Fruit fly (Drosophila melanogaster) whole organism, prepupa: Measurements from ENCODE around the gene G9a.

Experiments used
- Blimp-1 ChIP-seq: fragments of 200-800 bp; sonication (Bioruptor generic); optimal IDR thresholded peaks from 3 replicates; lab custom pipeline; 2017; ENCODE audit warnings: missing biosample characterization, missing genetic modification characterization, mild to moderate bottlenecking, moderate library complexity, missing genetic modification reagents
- CG10631 ChIP-seq: fragments of 200-800 bp; sonication (Bioruptor generic); optimal IDR thresholded peaks from 2 replicates; lab custom pipeline; 2016; ENCODE audit warnings: missing biosample characterization, missing genetic modification characterization
- CG10669 ChIP-seq: fragments of 200-800 bp; sonication (Bioruptor generic); optimal IDR thresholded peaks from 3 replicates; lab custom pipeline; 2018; ENCODE audit warnings: missing biosample characterization, mild to moderate bottlenecking, missing genetic modification characterization, moderate library complexity
- CG11294 ChIP-seq: fragments of 200-800 bp; sonication (Bioruptor generic); IDR thresholded peaks from 2 replicates; pipeline ENCODE4 v1.3.6; 2022; ENCODE audit warnings: missing biosample characterization, missing genetic modification characterization
- CG11762 ChIP-seq: fragments of 200-800 bp; sonication (Bioruptor generic); optimal IDR thresholded peaks from 3 replicates; lab custom pipeline; 2016; ENCODE audit warnings: missing biosample characterization, missing genetic modification characterization; ENCODE audit not compliant: insufficient read depth
- CG11902 ChIP-seq: fragments of 200-800 bp; sonication (Bioruptor generic); optimal IDR thresholded peaks from 3 replicates; lab custom pipeline; 2016; ENCODE audit warnings: missing biosample characterization, missing genetic modification characterization
- CG15336 ChIP-seq: fragments of 200-800 bp; sonication (Bioruptor generic); IDR thresholded peaks from 2 replicates; pipeline ENCODE4 v1.3.6; 2022; ENCODE audit warnings: missing biosample characterization, missing genetic modification characterization
- CG1621 ChIP-seq: fragments of 200-800 bp; sonication (Bioruptor generic); optimal IDR thresholded peaks from 3 replicates; lab custom pipeline; 2018; ENCODE audit warnings: missing biosample characterization, mild to moderate bottlenecking, missing genetic modification characterization
- CG16779 ChIP-seq: fragments of 200-800 bp; sonication (Bioruptor generic); optimal IDR thresholded peaks from 3 replicates; lab custom pipeline; 2017; ENCODE audit warnings: missing biosample characterization, mild to moderate bottlenecking, missing genetic modification characterization
- CG32006 ChIP-seq: fragments of 200-800 bp; sonication (Bioruptor generic); optimal IDR thresholded peaks from 3 replicates; lab custom pipeline; 2017; ENCODE audit warnings: missing biosample characterization, mild to moderate bottlenecking, missing genetic modification characterization
- CG34406 ChIP-seq: fragments of 200-800 bp; sonication (Bioruptor generic); optimal IDR thresholded peaks from 3 replicates; lab custom pipeline; 2016; ENCODE audit warnings: missing biosample characterization, missing genetic modification characterization
- CG3919 ChIP-seq: fragments of 200-800 bp; sonication (Bioruptor generic); optimal IDR thresholded peaks from 3 replicates; lab custom pipeline; 2016; ENCODE audit warnings: missing biosample characterization, missing genetic modification characterization
- CG6163 ChIP-seq: fragments of 200-800 bp; sonication (Bioruptor generic); IDR thresholded peaks from 3 replicates; pipeline ENCODE4 v1.3.6; 2022; ENCODE audit warnings: missing biosample characterization, missing genetic modification characterization
- CG6276 ChIP-seq: fragments of 200-800 bp; sonication (Bioruptor generic); optimal IDR thresholded peaks from 2 replicates; lab custom pipeline; 2017; ENCODE audit warnings: missing biosample characterization, mild to moderate bottlenecking, missing genetic modification characterization
- CG6792 ChIP-seq: fragments of 200-800 bp; sonication (Bioruptor generic); optimal IDR thresholded peaks from 3 replicates; lab custom pipeline; 2016; ENCODE audit warnings: missing biosample characterization, missing genetic modification characterization
- CG6808 ChIP-seq: fragments of 200-800 bp; sonication (Bioruptor generic); optimal IDR thresholded peaks from 3 replicates; lab custom pipeline; 2017; ENCODE audit warnings: missing biosample characterization, missing genetic modification characterization, mild to moderate bottlenecking, moderate library complexity, missing genetic modification reagents
- CG8319 ChIP-seq: fragments of 200-800 bp; sonication (Bioruptor generic); optimal IDR thresholded peaks from 3 replicates; lab custom pipeline; 2016; ENCODE audit warnings: missing biosample characterization, missing genetic modification characterization
- Eip75B ChIP-seq: fragments of 200-800 bp; sonication (Bioruptor generic); optimal IDR thresholded peaks from 3 replicates; lab custom pipeline; 2016; ENCODE audit warnings: missing biosample characterization, missing genetic modification characterization
- Eip78C ChIP-seq: fragments of 200-800 bp; sonication (Bioruptor generic); peaks from one replicate; lab custom pipeline; 2016; ENCODE audit warnings: missing biosample characterization, missing genetic modification characterization
- Eip93F ChIP-seq: fragments of 200-800 bp; sonication (Bioruptor generic); optimal IDR thresholded peaks from 2 replicates; lab custom pipeline; 2016; ENCODE audit warnings: missing biosample characterization, mild to moderate bottlenecking, missing genetic modification characterization
- Ets21C ChIP-seq: fragments of 200-800 bp; sonication (Bioruptor generic); optimal IDR thresholded peaks from 3 replicates; lab custom pipeline; 2016; ENCODE audit warnings: missing biosample characterization, missing genetic modification characterization
- Gug ChIP-seq: fragments of 200-800 bp; sonication (Bioruptor generic); IDR thresholded peaks from 2 replicates; pipeline ENCODE4 v1.3.6; 2022; ENCODE audit warnings: missing biosample characterization, missing genetic modification characterization
- Hr38 ChIP-seq: sonication (Bioruptor generic); optimal IDR thresholded peaks from 2 replicates; lab custom pipeline; 2016; ENCODE audit warnings: missing biosample characterization, missing genetic modification characterization
- Hr39 ChIP-seq: fragments of 200-800 bp; sonication (Bioruptor generic); optimal IDR thresholded peaks from 2 replicates; lab custom pipeline; 2016; ENCODE audit warnings: missing biosample characterization, missing genetic modification characterization
- Hr4 ChIP-seq: fragments of 200-800 bp; sonication (Bioruptor generic); optimal IDR thresholded peaks from 3 replicates; lab custom pipeline; 2016; ENCODE audit warnings: missing biosample characterization, missing genetic modification characterization
- Lpt ChIP-seq: fragments of 200-800 bp; sonication (Bioruptor generic); optimal IDR thresholded peaks from 3 replicates; lab custom pipeline; 2016; ENCODE audit warnings: missing biosample characterization, missing genetic modification characterization
- Met ChIP-seq: fragments of 200-800 bp; sonication (Bioruptor generic); optimal IDR thresholded peaks from 3 replicates; lab custom pipeline; 2016; ENCODE audit warnings: missing biosample characterization, missing genetic modification characterization
- OdsH ChIP-seq: fragments of 200-800 bp; sonication (Bioruptor generic); optimal IDR thresholded peaks from 3 replicates; lab custom pipeline; 2016; ENCODE audit warnings: missing biosample characterization, missing genetic modification characterization
- Smox ChIP-seq: fragments of 200-800 bp; sonication (Bioruptor generic); optimal IDR thresholded peaks from 3 replicates; lab custom pipeline; 2016; ENCODE audit warnings: missing biosample characterization, missing genetic modification characterization
- Sox102F ChIP-seq: fragments of 200-800 bp; sonication (Bioruptor generic); optimal IDR thresholded peaks from 2 replicates; lab custom pipeline; 2016; ENCODE audit warnings: missing biosample characterization, mild to moderate bottlenecking, missing genetic modification characterization
- Sox14 ChIP-seq: fragments of 200-800 bp; sonication (Bioruptor generic); optimal IDR thresholded peaks from 3 replicates; lab custom pipeline; 2016; ENCODE audit warnings: missing biosample characterization, missing genetic modification characterization
- Sox15 ChIP-seq: fragments of 200-800 bp; sonication (Bioruptor generic); optimal IDR thresholded peaks from 3 replicates; lab custom pipeline; 2016; ENCODE audit warnings: missing biosample characterization, missing genetic modification characterization
- achi ChIP-seq: fragments of 200-800 bp; sonication (Bioruptor generic); optimal IDR thresholded peaks from 3 replicates; lab custom pipeline; 2016; ENCODE audit warnings: missing biosample characterization, missing genetic modification characterization
- acj6 ChIP-seq: fragments of 200-800 bp; sonication (Bioruptor generic); optimal IDR thresholded peaks from 3 replicates; lab custom pipeline; 2016; ENCODE audit warnings: missing biosample characterization, missing genetic modification characterization
- dsx ChIP-seq: fragments of 200-800 bp; optimal IDR thresholded peaks from 3 replicates; lab custom pipeline; 2019; ENCODE audit warnings: missing biosample characterization, mild to moderate bottlenecking, missing genetic modification characterization, moderate library complexity; ENCODE audit not compliant: poor library complexity, severe bottlenecking
- eg ChIP-seq: fragments of 200-800 bp; sonication (Bioruptor generic); IDR thresholded peaks from 3 replicates; pipeline ENCODE4 v1.3.6; 2022; ENCODE audit warnings: missing biosample characterization, missing genetic modification characterization
- esn ChIP-seq: fragments of 200-800 bp; sonication (Bioruptor generic); optimal IDR thresholded peaks from 2 replicates; lab custom pipeline; 2016; ENCODE audit warnings: missing biosample characterization, mild to moderate bottlenecking, missing genetic modification characterization, moderate library complexity
- fkh ChIP-seq: fragments of 200-800 bp; sonication (Bioruptor generic); optimal IDR thresholded peaks from 3 replicates; lab custom pipeline; 2017; ENCODE audit warnings: missing biosample characterization, mild to moderate bottlenecking, missing genetic modification characterization, moderate library complexity
- net ChIP-seq: fragments of 200-800 bp; sonication (Bioruptor generic); optimal IDR thresholded peaks from 3 replicates; lab custom pipeline; 2016; ENCODE audit warnings: missing biosample characterization, missing genetic modification characterization
- pdm3 ChIP-seq: fragments of 200-800 bp; sonication (Bioruptor generic); optimal IDR thresholded peaks from 3 replicates; lab custom pipeline; 2016; ENCODE audit warnings: missing biosample characterization, missing genetic modification characterization
- salr ChIP-seq, 2 experiments: fragments of 200-800 bp; sonication (Bioruptor generic); optimal IDR thresholded peaks; 3 replicates each; lab custom pipeline; 2016 to 2018; ENCODE audit warnings: missing biosample characterization in 2 of 2, missing genetic modification characterization in 2 of 2, mild to moderate bottlenecking in 1 of 2
- spab ChIP-seq: fragments of 200-800 bp; sonication (Bioruptor generic); optimal IDR thresholded peaks from 2 replicates; lab custom pipeline; 2017; ENCODE audit warnings: missing biosample characterization, mild to moderate bottlenecking, missing genetic modification characterization, missing genetic modification reagents
- svp ChIP-seq: fragments of 200-800 bp; sonication (Bioruptor generic); peaks from one replicate; lab custom pipeline; 2016; ENCODE audit warnings: missing biosample characterization, missing genetic modification characterization
- topi ChIP-seq: fragments of 200-800 bp; sonication (Bioruptor generic); optimal IDR thresholded peaks from 3 replicates; lab custom pipeline; 2016; ENCODE audit warnings: missing biosample characterization, missing genetic modification characterization
- vri ChIP-seq: fragments of 200-800 bp; sonication (Bioruptor generic); optimal IDR thresholded peaks from 3 replicates; lab custom pipeline; 2016; ENCODE audit warnings: missing biosample characterization, mild to moderate bottlenecking, missing genetic modification characterization

Gene G9a

DNA sequence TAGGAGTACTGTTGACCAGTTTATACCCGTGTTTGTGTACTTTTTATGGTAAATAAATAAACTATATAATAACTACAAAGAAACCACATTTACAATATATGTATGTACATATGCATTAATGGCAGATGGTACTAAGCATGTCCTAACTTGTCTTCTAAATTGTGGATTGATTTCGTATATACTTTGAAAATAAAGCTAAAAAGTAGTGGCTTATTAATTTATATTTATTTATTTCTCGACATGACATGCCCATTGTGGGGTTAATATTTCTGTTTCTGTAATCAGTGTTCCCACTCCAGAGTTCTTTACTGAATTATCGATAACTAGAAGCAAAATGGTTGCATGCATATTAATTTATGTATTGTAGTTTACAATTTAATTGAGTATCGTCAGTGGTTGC, 9.6 kb downstream of the G9a start, which contains the start of gene cin (continued):
- TF ChIP-seq CG6276 (no peak), CG11902 (GFP tag; lab: Kevin White, UChicago) (peak; percentile 18), net (GFP tag; lab: Kevin White, UChicago) (no peak), CG1621 (peak; percentile 43), Sox15 (GFP tag; lab: Kevin White, UChicago) (peak; percentile 40), CG3919 (no peak), CG32006 (GFP tag; lab: Kevin White, UChicago) (peak; percentile 62), CG10631 (peak; percentile 72)

dm6 chrX:262836-263235, 17.1 kb downstream of the G9a start:
- TF ChIP-seq Sox102F (GFP tag; lab: Kevin White, UChicago) (peak; percentile 32), Gug (GFP tag; lab: Robert Waterston, UW) (no peak), topi (GFP tag; lab: Kevin White, UChicago) (peak; percentile 31), Eip75B (no peak), Sox14 (GFP tag; lab: Kevin White, UChicago) (no peak), CG32006 (GFP tag; lab: Kevin White, UChicago) (peak; percentile 34), CG8319 (GFP tag; lab: Kevin White, UChicago) (no peak), CG10631 (no peak), dsx (GFP tag; lab: Kevin White, UChicago) (no peak), Hr38 (GFP tag; lab: Kevin White, UChicago) (no peak), CG6792 (no peak), spab (GFP tag; lab: Kevin White, UChicago) (no peak), svp (GFP tag; lab: Kevin White, UChicago) (peak; percentile 74), Met (peak; percentile 34), acj6 (GFP tag; lab: Kevin White, UChicago) (peak; percentile 25), Eip93F (GFP tag; lab: Kevin White, UChicago) (no peak), CG3919 (no peak), vri (no peak), Hr39 (peak; percentile 8), Eip78C (GFP tag; lab: Kevin White, UChicago) (peak; percentile 79), Lpt (GFP tag; lab: Kevin White, UChicago) (no peak), Smox (GFP tag; lab: Kevin White, UChicago) (peak; percentile 21), CG11902 (GFP tag; lab: Kevin White, UChicago) (no peak), esn (GFP tag; lab: Kevin White, UChicago) (peak; percentile 25), pdm3 (GFP tag; lab: Kevin White, UChicago) (peak; percentile 22), CG15336 (0 out of 2 replicates have a peak, but pooled peaks have one; percentile 19)

dm6 chrX:263728-264344, 18.1 kb downstream of the G9a start, which contains the start of gene CG13377:
Gene CG13377 (minus strand): TSS chrX:263999.
- no peak for TF ChIP-seq CG11294
- TF ChIP-seq CG11762 (GFP tag; lab: Kevin White, UChicago) = no peak
- no peak for TF ChIP-seq CG6792
- peak; percentile 23 for TF ChIP-seq net (GFP tag; lab: Kevin White, UChicago)
- no peak for TF ChIP-seq CG10669 (GFP tag; lab: Kevin White, UChicago)
- TF ChIP-seq CG34406 = no peak
- TF ChIP-seq topi (GFP tag; lab: Kevin White, UChicago) = peak; percentile 52
- TF ChIP-seq CG15336 = peak; percentile 37
- TF ChIP-seq salr (GFP tag; optimal IDR thresholded peaks at IDR 0.05; lab: Kevin White, UChicago) = no peak
- no peak for TF ChIP-seq Blimp-1 (GFP tag; lab: Kevin White, UChicago)
- no peak for TF ChIP-seq Sox15 (GFP tag; lab: Kevin White, UChicago)
- TF ChIP-seq CG1621 = no peak
- TF ChIP-seq Hr4 (GFP tag; lab: Kevin White, UChicago) = peak; percentile 32
- TF ChIP-seq CG6163 (GFP tag; lab: Robert Waterston, UW) = peak; percentile 44; the same call in 2 of the 3 replicates
- peak; percentile 48 for TF ChIP-seq Sox102F (GFP tag; lab: Kevin White, UChicago)
- peak; percentile 51 for TF ChIP-seq achi (GFP tag; lab: Kevin White, UChicago)
- TF ChIP-seq Lpt (GFP tag; lab: Kevin White, UChicago) = peak; percentile 23
- peak; percentile 73 for TF ChIP-seq svp (GFP tag; lab: Kevin White, UChicago)
- peak; percentile 27 for TF ChIP-seq Eip75B
- TF ChIP-seq CG10631 = peak; percentile 21
- peak; percentile 21 for TF ChIP-seq CG32006 (GFP tag; lab: Kevin White, UChicago)
- TF ChIP-seq eg (GFP tag; lab: Robert Waterston, UW) = peak; percentile 64; the same call in 2 of the 3 replicates
- TF ChIP-seq OdsH (GFP tag; lab: Kevin White, UChicago) = peak; percentile 30
- peak; percentile 37 for TF ChIP-seq Smox (GFP tag; lab: Kevin White, UChicago)
- no peak for TF ChIP-seq fkh
- no peak for TF ChIP-seq Hr38 (GFP tag; lab: Kevin White, UChicago)
- TF ChIP-seq vri = peak; percentile 47
- no peak for TF ChIP-seq CG16779 (tag; lab: Kevin White, UChicago)
- no peak for TF ChIP-seq Ets21C (GFP tag; lab: Kevin White, UChicago)
- peak; percentile 19 for TF ChIP-seq CG6808 (GFP tag; lab: Kevin White, UChicago)
- TF ChIP-seq Eip93F (GFP tag; lab: Kevin White, UChicago) = no peak
